Fruit fly (Drosophila melanogaster) whole organism, prepupa: Measurements from ENCODE around the gene Nup154.
A peak's percentile ranks its signal among the peaks of the same experiment; 100 is the strongest.

Experiments
- CG1621 ChIP-seq: fragments of 200-800 bp; sonication (Bioruptor generic); optimal IDR thresholded peaks from 3 replicates; lab custom pipeline; 2018; ENCODE audit warnings: missing biosample characterization, mild to moderate bottlenecking, missing genetic modification characterization
- CG32006 ChIP-seq: fragments of 200-800 bp; sonication (Bioruptor generic); optimal IDR thresholded peaks from 3 replicates; lab custom pipeline; 2017; ENCODE audit warnings: missing biosample characterization, mild to moderate bottlenecking, missing genetic modification characterization
- CG3919 ChIP-seq: fragments of 200-800 bp; sonication (Bioruptor generic); optimal IDR thresholded peaks from 3 replicates; lab custom pipeline; 2016; ENCODE audit warnings: missing biosample characterization, missing genetic modification characterization
- CG6276 ChIP-seq: fragments of 200-800 bp; sonication (Bioruptor generic); optimal IDR thresholded peaks from 2 replicates; lab custom pipeline; 2017; ENCODE audit warnings: missing biosample characterization, mild to moderate bottlenecking, missing genetic modification characterization
- Eip78C ChIP-seq: fragments of 200-800 bp; sonication (Bioruptor generic); peaks from one replicate; lab custom pipeline; 2016; ENCODE audit warnings: missing biosample characterization, missing genetic modification characterization
- OdsH ChIP-seq: fragments of 200-800 bp; sonication (Bioruptor generic); optimal IDR thresholded peaks from 3 replicates; lab custom pipeline; 2016; ENCODE audit warnings: missing biosample characterization, missing genetic modification characterization
- Sox14 ChIP-seq: fragments of 200-800 bp; sonication (Bioruptor generic); optimal IDR thresholded peaks from 3 replicates; lab custom pipeline; 2016; ENCODE audit warnings: missing biosample characterization, missing genetic modification characterization
- pdm3 ChIP-seq: fragments of 200-800 bp; sonication (Bioruptor generic); optimal IDR thresholded peaks from 3 replicates; lab custom pipeline; 2016; ENCODE audit warnings: missing biosample characterization, missing genetic modification characterization
- svp ChIP-seq: fragments of 200-800 bp; sonication (Bioruptor generic); peaks from one replicate; lab custom pipeline; 2016; ENCODE audit warnings: missing biosample characterization, missing genetic modification characterization

DNA sequence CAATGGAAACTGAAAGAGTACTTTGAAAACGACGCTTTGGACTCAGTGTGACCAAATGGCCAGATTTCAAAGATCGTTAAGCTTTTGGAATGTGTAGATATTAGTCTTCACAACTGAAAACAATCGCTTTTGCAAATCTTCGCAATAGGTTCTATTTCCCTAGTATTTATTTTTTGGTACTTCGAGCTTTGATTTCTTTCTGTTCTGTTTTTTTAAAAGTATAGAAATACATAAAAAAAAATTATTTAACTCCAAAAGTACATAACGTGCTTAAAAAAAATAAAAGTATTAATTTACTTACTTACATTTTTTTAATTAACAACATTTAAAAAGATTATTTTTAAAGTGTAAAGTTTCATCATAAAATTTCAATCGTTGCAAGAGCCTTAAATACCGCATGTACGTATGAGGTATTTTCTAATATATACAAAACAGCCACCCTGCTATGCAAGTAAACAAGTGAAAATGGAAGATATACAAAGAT, 17.2 kb upstream of the Nup154 start, which contains the start of the genes piwi and CG12253:
- no peak for TF ChIP-seq Eip78C (GFP tag; lab: Kevin White, UChicago)
- no peak for TF ChIP-seq CG1621 (tag; lab: Kevin White, UChicago)
- TF ChIP-seq CG3919: no peak
- TF ChIP-seq svp (GFP tag; lab: Kevin White, UChicago): no peak
- no peak for TF ChIP-seq pdm3
- TF ChIP-seq CG32006: no peak
- no peak for TF ChIP-seq Sox14 (GFP tag; lab: Kevin White, UChicago)
- TF ChIP-seq CG6276 (GFP tag; lab: Kevin White, UChicago): no peak
- TF ChIP-seq OdsH (GFP tag; lab: Kevin White, UChicago): peak; percentile 81
